Worm (Caenorhabditis elegans) whole organism, young adult: ENCODE results near the gene C04H5.1.

Source experiments
- B0019.2 ChIP-seq: fragments of 200-800 bp; sonication (Bioruptor generic); conservative IDR thresholded peaks from 2 replicates; pipeline ENCODE4 v1.3.6; 2022; ENCODE audit warnings: missing genetic modification reagents, missing genetic modification characterization, missing compliant biosample characterization
- B0035.1 ChIP-seq: sonication (generic microtip); optimal IDR thresholded peaks from 2 replicates; lab custom pipeline; 2016; ENCODE audit warnings: missing genetic modification characterization, mild to moderate bottlenecking, missing compliant biosample characterization, missing genotype, missing genetic modification reagents
- B0261.1 ChIP-seq: sonication (generic microtip); optimal IDR thresholded peaks from 2 replicates; lab custom pipeline; 2016; ENCODE audit warnings: mild to moderate bottlenecking, missing genetic modification characterization, moderate library complexity, missing compliant biosample characterization
- B0336.3 ChIP-seq: fragments of 200-800 bp; sonication (Bioruptor generic); IDR thresholded peaks from 2 replicates; pipeline ENCODE4 v1.3.6; 2022; ENCODE audit warnings: missing genetic modification characterization, missing compliant biosample characterization
- D2030.7 ChIP-seq: fragments of 200-800 bp; sonication (Bioruptor generic); IDR thresholded peaks from 2 replicates; pipeline ENCODE4 v1.3.6; 2022; ENCODE audit warnings: missing genetic modification reagents, missing genetic modification characterization, missing compliant biosample characterization
- K11D2.4 ChIP-seq: fragments of 200-800 bp; sonication (Bioruptor generic); IDR thresholded peaks from 2 replicates; pipeline ENCODE4 v1.3.6; 2022; ENCODE audit warnings: missing genetic modification reagents, missing genetic modification characterization, missing compliant biosample characterization
- K12H6.12 ChIP-seq: fragments of 200-800 bp; sonication (Bioruptor generic); optimal IDR thresholded peaks from 2 replicates; lab custom pipeline; 2018; ENCODE audit warnings: mild to moderate bottlenecking, missing genetic modification characterization, missing compliant biosample characterization
- Y53F4B.3 ChIP-seq: fragments of 200-800 bp; sonication (Bioruptor generic); IDR thresholded peaks from 2 replicates; pipeline ENCODE4 v1.3.6; 2022; ENCODE audit warnings: missing genetic modification reagents, missing genetic modification characterization, missing compliant biosample characterization
- Y53G8AR.9 ChIP-seq: fragments of 200-800 bp; sonication (Bioruptor generic); conservative IDR thresholded peaks from 2 replicates; pipeline ENCODE4 v1.3.6; 2022; ENCODE audit warnings: missing genetic modification reagents, missing genetic modification characterization, missing compliant biosample characterization
- Y95B8A.8 ChIP-seq: fragments of 200-800 bp; sonication (Bioruptor generic); IDR thresholded peaks from 2 replicates; pipeline ENCODE4 v1.3.6; 2022; ENCODE audit warnings: missing genetic modification reagents, missing genetic modification characterization, missing compliant biosample characterization
- aptf-3 ChIP-seq: fragments of 200-800 bp; sonication (Bioruptor generic); IDR thresholded peaks from 2 replicates; pipeline ENCODE4 v1.3.6; 2022; ENCODE audit warnings: missing genetic modification characterization, missing compliant biosample characterization
- atf-7 ChIP-seq: sonication (generic microtip); optimal IDR thresholded peaks from 2 replicates; lab custom pipeline; 2017; ENCODE audit warnings: mild to moderate bottlenecking, missing genetic modification characterization, missing compliant biosample characterization
- athp-1 ChIP-seq: sonication (generic microtip); optimal IDR thresholded peaks from 2 replicates; lab custom pipeline; 2017; ENCODE audit warnings: mild to moderate bottlenecking, missing genetic modification characterization, missing compliant biosample characterization
- attf-5 ChIP-seq: fragments of 200-800 bp; sonication (Bioruptor generic); optimal IDR thresholded peaks from 2 replicates; lab custom pipeline; 2018; ENCODE audit warnings: mild to moderate bottlenecking, missing genetic modification characterization, missing compliant biosample characterization
- attf-6 ChIP-seq: fragments of 200-800 bp; sonication (Bioruptor generic); IDR thresholded peaks from 2 replicates; pipeline ENCODE4 v1.3.6; 2022; ENCODE audit warnings: missing genetic modification reagents, missing genetic modification characterization, missing compliant biosample characterization
- bed-1 ChIP-seq: fragments of 200-800 bp; sonication (Bioruptor generic); IDR thresholded peaks from 2 replicates; pipeline ENCODE4 v1.3.6; 2022; ENCODE audit warnings: missing genetic modification reagents, missing genetic modification characterization, missing compliant biosample characterization
- ccch-3 ChIP-seq: fragments of 200-800 bp; sonication (Bioruptor generic); optimal IDR thresholded peaks from 2 replicates; lab custom pipeline; 2018; ENCODE audit warnings: mild to moderate bottlenecking, missing genetic modification characterization, missing compliant biosample characterization
- cebp-2 ChIP-seq: fragments of 200-800 bp; sonication (Bioruptor generic); IDR thresholded peaks from 2 replicates; pipeline ENCODE4 v1.3.6; 2022; ENCODE audit warnings: missing genetic modification characterization, missing compliant biosample characterization
- ceh-100 ChIP-seq: fragments of 200-800 bp; sonication (Bioruptor generic); IDR thresholded peaks from 2 replicates; pipeline ENCODE4 v1.3.6; 2022; ENCODE audit warnings: missing genetic modification reagents, missing genetic modification characterization, missing compliant biosample characterization
- ceh-27 ChIP-seq: fragments of 200-800 bp; sonication (Bioruptor generic); optimal IDR thresholded peaks from 2 replicates; lab custom pipeline; 2018; ENCODE audit warnings: mild to moderate bottlenecking, missing genetic modification characterization, moderate library complexity, missing compliant biosample characterization
- ceh-58 ChIP-seq: fragments of 200-800 bp; sonication (Bioruptor generic); IDR thresholded peaks from 2 replicates; pipeline ENCODE4 v1.3.6; 2022; ENCODE audit warnings: missing genetic modification characterization, missing compliant biosample characterization
- ceh-79 ChIP-seq: sonication (generic microtip); optimal IDR thresholded peaks from 2 replicates; lab custom pipeline; 2017; ENCODE audit warnings: mild to moderate bottlenecking, missing genetic modification characterization, missing compliant biosample characterization
- ceh-91 ChIP-seq: fragments of 200-800 bp; sonication (Bioruptor generic); IDR thresholded peaks from 2 replicates; pipeline ENCODE4 v1.3.6; 2022; ENCODE audit warnings: missing genetic modification reagents, missing genetic modification characterization, missing compliant biosample characterization
- dpl-1 ChIP-seq: fragments of 150-350 bp; optimal IDR thresholded peaks from 2 replicates; lab custom pipeline; 2014; ENCODE audit warnings: missing biosample characterization, missing genetic modification reagents, missing genetic modification characterization
- efl-1 ChIP-seq: fragments of 150-350 bp; optimal IDR thresholded peaks from 2 replicates; lab custom pipeline; 2014; ENCODE audit warnings: missing biosample characterization, missing genetic modification reagents, missing genetic modification characterization
- egl-18 ChIP-seq: fragments of 200-800 bp; sonication (Bioruptor generic); IDR thresholded peaks from 2 replicates; pipeline ENCODE4 v1.3.6; 2022; ENCODE audit warnings: missing genetic modification reagents, missing genetic modification characterization, missing compliant biosample characterization
- gei-17 ChIP-seq: fragments of 200-800 bp; sonication (Bioruptor generic); optimal IDR thresholded peaks from 2 replicates; lab custom pipeline; 2018; ENCODE audit warnings: mild to moderate bottlenecking, missing genetic modification characterization, missing compliant biosample characterization
- hrde-1 ChIP-seq: sonication (generic microtip); optimal IDR thresholded peaks from 2 replicates; lab custom pipeline; 2016; ENCODE audit warnings: missing genetic modification characterization, mild to moderate bottlenecking, missing compliant biosample characterization, moderate library complexity, missing genotype, missing genetic modification reagents, borderline replicate concordance
- let-607 ChIP-seq, 2 experiments: fragments of 200-800 bp in 1 of 2; sonication (Bioruptor generic) in 1 of 2; sonication (generic microtip) in 1 of 2; optimal IDR thresholded peaks; 2 replicates each; lab custom pipeline; 2016 to 2018; ENCODE audit warnings: mild to moderate bottlenecking in 2 of 2, missing compliant biosample characterization in 2 of 2, missing genetic modification characterization in 2 of 2, moderate library complexity in 2 of 2, missing genotype in 1 of 2
- lin-26 ChIP-seq: fragments of 200-800 bp; sonication (Bioruptor generic); IDR thresholded peaks from 2 replicates; pipeline ENCODE4 v1.3.6; 2022; ENCODE audit warnings: missing genetic modification reagents, missing genetic modification characterization, missing compliant biosample characterization
- lin-54 ChIP-seq: fragments of 200-800 bp; sonication (Bioruptor generic); optimal IDR thresholded peaks from 2 replicates; lab custom pipeline; 2018; ENCODE audit warnings: mild to moderate bottlenecking, missing genetic modification characterization, missing compliant biosample characterization
- lir-1 ChIP-seq: fragments of 200-800 bp; sonication (Bioruptor generic); conservative IDR thresholded peaks from 2 replicates; pipeline ENCODE4 v1.3.6; 2022; ENCODE audit warnings: missing genetic modification reagents, missing genetic modification characterization, missing compliant biosample characterization
- madf-10 ChIP-seq: sonication (generic microtip); optimal IDR thresholded peaks from 2 replicates; lab custom pipeline; 2016; ENCODE audit warnings: mild to moderate bottlenecking, missing genetic modification characterization, missing compliant biosample characterization
- madf-6 ChIP-seq: fragments of 200-800 bp; sonication (Bioruptor generic); IDR thresholded peaks from 2 replicates; pipeline ENCODE4 v1.3.6; 2022; ENCODE audit warnings: missing genetic modification reagents, missing genetic modification characterization, missing compliant biosample characterization
- mel-28 ChIP-seq: sonication (generic microtip); optimal IDR thresholded peaks from 2 replicates; lab custom pipeline; 2016; ENCODE audit warnings: borderline replicate concordance, mild to moderate bottlenecking, missing genetic modification characterization, missing compliant biosample characterization
- nhr-80 ChIP-seq: sonication (generic microtip); optimal IDR thresholded peaks from 2 replicates; lab custom pipeline; 2016; ENCODE audit warnings: missing genetic modification characterization, missing compliant biosample characterization
- nhr-90 ChIP-seq: sonication (generic microtip); optimal IDR thresholded peaks from 2 replicates; lab custom pipeline; 2016; ENCODE audit warnings: missing genotype, mild to moderate bottlenecking, missing genetic modification characterization, missing compliant biosample characterization
- pbrm-1 ChIP-seq: fragments of 200-800 bp; sonication (Bioruptor generic); IDR thresholded peaks from 2 replicates; pipeline ENCODE4 v1.3.6; 2022; ENCODE audit warnings: missing genetic modification reagents, missing genetic modification characterization, missing compliant biosample characterization
- rec-8 ChIP-seq, 2 experiments: sonication (generic microtip); optimal IDR thresholded peaks; 2 replicates each; lab custom pipeline; 2016; ENCODE audit warnings: mild to moderate bottlenecking in 2 of 2, missing genetic modification characterization in 2 of 2, missing genetic modification reagents in 2 of 2, missing genotype in 2 of 2, missing biosample characterization in 1 of 2, missing compliant biosample characterization in 1 of 2, moderate library complexity in 1 of 2
- repo-1 ChIP-seq: sonication (generic microtip); optimal IDR thresholded peaks from 2 replicates; lab custom pipeline; 2017; ENCODE audit warnings: mild to moderate bottlenecking, missing genetic modification characterization, missing compliant biosample characterization
- sea-2 ChIP-seq: fragments of 200-800 bp; sonication (Bioruptor generic); IDR thresholded peaks from 2 replicates; pipeline ENCODE4 v1.3.6; 2022; ENCODE audit warnings: missing genetic modification characterization, missing compliant biosample characterization
- snpc-4 ChIP-seq, 5 experiments: fragments of 150-350 bp in 1 of 5; sonication (generic microtip) in 4 of 5; optimal IDR thresholded peaks; 2 replicates each; lab custom pipeline; 2014 to 2018; ENCODE audit warnings: missing genetic modification characterization in 5 of 5, missing biosample characterization in 3 of 5, antibody characterized with exemption in 2 of 5, mild to moderate bottlenecking in 2 of 5, missing compliant biosample characterization in 2 of 5, missing genotype in 2 of 5, moderate library complexity in 2 of 5, missing genetic modification reagents in 1 of 5
- sptf-2 ChIP-seq: fragments of 200-800 bp; sonication (Bioruptor generic); optimal IDR thresholded peaks from 2 replicates; lab custom pipeline; 2018; ENCODE audit warnings: mild to moderate bottlenecking, missing genetic modification characterization, missing compliant biosample characterization
- unc-130 ChIP-seq: sonication (generic microtip); optimal IDR thresholded peaks from 2 replicates; lab custom pipeline; 2016; ENCODE audit warnings: missing genetic modification reagents, missing genetic modification characterization, missing compliant biosample characterization
- ztf-18 ChIP-seq: sonication (generic microtip); optimal IDR thresholded peaks from 2 replicates; lab custom pipeline; 2016; ENCODE audit warnings: missing genotype, mild to moderate bottlenecking, missing genetic modification characterization, missing compliant biosample characterization
- ztf-25 ChIP-seq: fragments of 200-800 bp; sonication (Bioruptor generic); IDR thresholded peaks from 2 replicates; pipeline ENCODE4 v1.3.6; 2022; ENCODE audit warnings: missing genetic modification reagents, missing genetic modification characterization, missing compliant biosample characterization
- ztf-26 ChIP-seq: sonication (generic microtip); optimal IDR thresholded peaks from 2 replicates; lab custom pipeline; 2017; ENCODE audit warnings: missing genetic modification characterization, missing compliant biosample characterization

The C04H5.1 gene

DNA sequence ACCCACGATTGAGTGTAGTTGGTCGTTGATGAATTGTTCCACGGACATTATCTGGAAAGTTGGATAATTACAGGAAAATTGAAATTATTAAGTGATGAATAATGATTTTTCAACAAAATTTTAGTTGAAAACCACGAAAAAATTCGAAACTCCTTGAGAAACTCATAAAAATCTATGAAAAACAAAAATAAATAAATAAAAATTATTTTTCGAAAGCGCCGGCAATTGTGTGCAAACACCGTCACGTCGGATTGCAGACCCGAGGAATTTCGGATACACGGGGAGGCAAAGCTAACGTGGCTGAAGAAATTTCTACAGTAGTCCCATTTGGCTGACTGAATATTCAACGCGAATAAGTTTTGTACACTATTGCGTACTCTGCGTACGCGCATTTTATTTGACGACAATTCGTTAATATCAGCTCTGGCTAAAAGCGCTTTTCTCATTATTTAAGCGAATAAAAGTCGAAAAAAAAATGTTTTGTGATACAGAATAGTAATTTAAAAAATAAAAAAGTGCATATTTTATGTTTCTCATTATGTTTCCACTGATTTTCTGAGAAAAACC, 27.5 kb downstream of the C04H5.1 start, which contains the start of gene mog-4 (continued):
- peak; percentile 31 for TF ChIP-seq snpc-4 (GFP tag; optimal IDR thresholded peaks at IDR 0.05; lab: Kevin White, UChicago)
- peak; percentile 41 to 91 (median 72) for TF ChIP-seq snpc-4 (tag; optimal IDR thresholded peaks at IDR 0.05; lab: Kevin White, UChicago)
- TF ChIP-seq Y53G8AR.9: peak; percentile 99
- TF ChIP-seq lin-26 (GFP tag; lab: Robert Waterston, UW): peak; percentile 98
- 0 out of 2 replicates have a peak, but pooled peaks have one; percentile 15 for TF ChIP-seq ceh-58 (GFP tag; lab: Robert Waterston, UW)
- peak; percentile 80 for TF ChIP-seq nhr-80
- TF ChIP-seq ztf-18: peak; percentile 82
- peak; percentile 61 for TF ChIP-seq ceh-79
- peak; percentile 97 for TF ChIP-seq unc-130 (GFP tag; lab: Kevin White, UChicago)
- peak; percentile 76 for TF ChIP-seq mel-28 (tag; lab: Kevin White, UChicago)
- peak; percentile 97 for TF ChIP-seq egl-18 (GFP tag; lab: Robert Waterston, UW)
- TF ChIP-seq B0019.2 (GFP tag; lab: Robert Waterston, UW): peak; percentile 100
- peak; percentile 97 for TF ChIP-seq K12H6.12 (tag; lab: Kevin White, UChicago)
- peak; percentile 9 for TF ChIP-seq sptf-2 (GFP tag; lab: Kevin White, UChicago)
- TF ChIP-seq let-607 (tag; optimal IDR thresholded peaks at IDR 0.05; lab: Kevin White, UChicago): peak; percentile 97 to 98
- peak; percentile 64 for TF ChIP-seq nhr-90 (tag; lab: Kevin White, UChicago)
- TF ChIP-seq bed-1 (GFP tag; lab: Robert Waterston, UW): peak; percentile 98
- TF ChIP-seq sea-2 (GFP tag; lab: Robert Waterston, UW): peak; percentile 98
- peak; percentile 92 for TF ChIP-seq attf-6 (GFP tag; lab: Robert Waterston, UW)
- peak; percentile 99 for TF ChIP-seq attf-5 (GFP tag; lab: Kevin White, UChicago)
- peak; percentile 46 for TF ChIP-seq dpl-1 (GFP tag; lab: Kevin White, UChicago)
- TF ChIP-seq madf-6 (GFP tag; lab: Robert Waterston, UW): peak; percentile 99
- TF ChIP-seq ztf-25: peak; percentile 100
- peak; percentile 96 for TF ChIP-seq ceh-100 (GFP tag; lab: Robert Waterston, UW)
- peak; percentile 84 for TF ChIP-seq atf-7 (tag; lab: Kevin White, UChicago)
- TF ChIP-seq efl-1 (GFP tag; lab: Kevin White, UChicago): peak; percentile 65
- peak; percentile 97 for TF ChIP-seq lin-54 (GFP tag; lab: Kevin White, UChicago)
- peak; percentile 100 for TF ChIP-seq ceh-91
- TF ChIP-seq pbrm-1: peak; percentile 99
- TF ChIP-seq ccch-3 (GFP tag; lab: Kevin White, UChicago): peak; percentile 97
- TF ChIP-seq athp-1 (tag; lab: Kevin White, UChicago): peak; percentile 97
- peak; percentile 62 to 86 for TF ChIP-seq rec-8 (tag; optimal IDR thresholded peaks at IDR 0.05; lab: Kevin White, UChicago)
- peak; percentile 93 for TF ChIP-seq Y53F4B.3 (GFP tag; lab: Robert Waterston, UW)
- peak; percentile 99 for TF ChIP-seq K11D2.4 (GFP tag; lab: Robert Waterston, UW)
- TF ChIP-seq madf-10 (tag; lab: Kevin White, UChicago): peak; percentile 93
- peak; percentile 92 for TF ChIP-seq B0336.3 (GFP tag; lab: Robert Waterston, UW)
- peak; percentile 81 for TF ChIP-seq B0035.1 (tag; lab: Kevin White, UChicago)
- TF ChIP-seq ztf-26: peak; percentile 96
- peak; percentile 85 for TF ChIP-seq hrde-1 (tag; lab: Kevin White, UChicago)
- TF ChIP-seq repo-1: peak; percentile 84
- TF ChIP-seq B0261.1 (tag; lab: Kevin White, UChicago): peak; percentile 35
- peak; percentile 97 for TF ChIP-seq cebp-2 (GFP tag; lab: Robert Waterston, UW)
- peak; percentile 99 for TF ChIP-seq lir-1 (GFP tag; lab: Robert Waterston, UW)
- TF ChIP-seq aptf-3 (GFP tag; lab: Robert Waterston, UW): peak; percentile 95
- TF ChIP-seq Y95B8A.8: peak; percentile 99
- peak; percentile 100 for TF ChIP-seq D2030.7
- TF ChIP-seq ceh-27 (GFP tag; lab: Kevin White, UChicago): peak; percentile 97
- TF ChIP-seq gei-17 (GFP tag; lab: Kevin White, UChicago): peak; percentile 66
